Fruit fly (Drosophila melanogaster) whole organism, embryonic: ENCODE results near the gene Sfp79B.
A peak's percentile ranks its signal among the peaks of the same experiment; 100 is the strongest.

ENCODE experiments used
- ATbp ChIP-seq: fragments of 200-800 bp; sonication (Bioruptor generic); optimal IDR thresholded peaks from 2 replicates; lab custom pipeline; 2017; ENCODE audit warnings: missing biosample characterization, mild to moderate bottlenecking, missing genetic modification characterization, missing genetic modification reagents
- Asciz ChIP-seq: fragments of 200-800 bp; sonication (Bioruptor generic); optimal IDR thresholded peaks from 2 replicates; lab custom pipeline; 2017; ENCODE audit warnings: missing biosample characterization, mild to moderate bottlenecking, missing genetic modification characterization, missing genetic modification reagents
- CG10267 ChIP-seq: fragments of 200-800 bp; sonication (Bioruptor generic); optimal IDR thresholded peaks from 2 replicates; lab custom pipeline; 2018; ENCODE audit warnings: missing biosample characterization, mild to moderate bottlenecking, missing genetic modification characterization, moderate library complexity
- CG10959 ChIP-seq: fragments of 200-800 bp; sonication (Bioruptor generic); IDR thresholded peaks from 2 replicates; pipeline ENCODE4 v1.3.6; 2022; ENCODE audit warnings: missing biosample characterization, missing genetic modification characterization
- CG11560 ChIP-seq: fragments of 200-800 bp; sonication (Bioruptor generic); IDR thresholded peaks from 3 replicates; pipeline ENCODE4 v1.3.6; 2022; ENCODE audit warnings: missing biosample characterization, missing genetic modification characterization
- CG13287 ChIP-seq: fragments of 200-800 bp; sonication (Bioruptor generic); IDR thresholded peaks from 2 replicates; pipeline ENCODE4 v1.3.6; 2022; ENCODE audit warnings: missing biosample characterization, missing genetic modification characterization; ENCODE audit not compliant: partially characterized antibody
- CG15601 ChIP-seq: fragments of 200-800 bp; sonication (Bioruptor generic); optimal IDR thresholded peaks from 3 replicates; lab custom pipeline; 2019; ENCODE audit warnings: missing biosample characterization, mild to moderate bottlenecking, missing genetic modification characterization, moderate library complexity
- CG17612 ChIP-seq: fragments of 200-800 bp; sonication (Bioruptor generic); IDR thresholded peaks from 2 replicates; pipeline ENCODE4 v1.3.6; 2022; ENCODE audit warnings: missing biosample characterization, missing genetic modification characterization
- CG18619 ChIP-seq: fragments of 200-800 bp; sonication (Bioruptor generic); optimal IDR thresholded peaks from 3 replicates; lab custom pipeline; 2017; ENCODE audit warnings: missing biosample characterization, mild to moderate bottlenecking, missing genetic modification characterization
- CG2116 ChIP-seq: fragments of 200-800 bp; sonication (Bioruptor generic); optimal IDR thresholded peaks from 3 replicates; lab custom pipeline; 2018; ENCODE audit warnings: missing biosample characterization, mild to moderate bottlenecking, missing genetic modification characterization
- CG2678 ChIP-seq: fragments of 200-800 bp; sonication (Bioruptor generic); optimal IDR thresholded peaks from 3 replicates; lab custom pipeline; 2019; ENCODE audit warnings: missing biosample characterization, mild to moderate bottlenecking, missing genetic modification characterization, moderate library complexity
- CG32772 ChIP-seq: fragments of 200-800 bp; sonication (Bioruptor generic); IDR thresholded peaks from 2 replicates; pipeline ENCODE4 v1.3.6; 2022; ENCODE audit warnings: missing biosample characterization, missing genetic modification characterization
- CG3407 ChIP-seq: fragments of 200-800 bp; sonication (Bioruptor generic); optimal IDR thresholded peaks from 2 replicates; lab custom pipeline; 2018; ENCODE audit warnings: missing biosample characterization, mild to moderate bottlenecking, missing genetic modification characterization
- CG34224 ChIP-seq: fragments of 200-800 bp; sonication (Bioruptor generic); IDR thresholded peaks from 3 replicates; pipeline ENCODE4 v1.3.6; 2022; ENCODE audit warnings: missing biosample characterization, missing genetic modification characterization; ENCODE audit not compliant: partially characterized antibody
- CG3838 ChIP-seq: fragments of 200-800 bp; sonication (Bioruptor generic); optimal IDR thresholded peaks from 3 replicates; lab custom pipeline; 2016; ENCODE audit warnings: missing biosample characterization, missing genetic modification characterization
- CG4617 ChIP-seq: fragments of 200-800 bp; sonication (Bioruptor generic); optimal IDR thresholded peaks from 3 replicates; lab custom pipeline; 2016; ENCODE audit warnings: missing biosample characterization, missing genetic modification characterization, borderline replicate concordance
- CG7839 ChIP-seq: fragments of 200-800 bp; sonication (Bioruptor generic); optimal IDR thresholded peaks from 3 replicates; lab custom pipeline; 2018; ENCODE audit warnings: missing biosample characterization, mild to moderate bottlenecking, missing genetic modification characterization, moderate library complexity
- CG8089 ChIP-seq: fragments of 200-800 bp; sonication (Bioruptor generic); optimal IDR thresholded peaks from 3 replicates; lab custom pipeline; 2016; ENCODE audit warnings: missing biosample characterization, missing genetic modification characterization
- CG8290 ChIP-seq, 3 experiments: fragments of 200-800 bp; sonication (Bioruptor generic); optimal IDR thresholded peaks; 2 replicates each; lab custom pipeline; 2016 to 2019; ENCODE audit warnings: missing biosample characterization in 3 of 3, missing genetic modification characterization in 3 of 3, mild to moderate bottlenecking in 2 of 3, moderate library complexity in 1 of 3
- CG9797 ChIP-seq: fragments of 200-800 bp; sonication (Bioruptor generic); optimal IDR thresholded peaks from 3 replicates; lab custom pipeline; 2018; ENCODE audit warnings: missing biosample characterization, mild to moderate bottlenecking, missing genetic modification characterization
- CoRest ChIP-seq: fragments of 200-800 bp; sonication (Bioruptor generic); optimal IDR thresholded peaks from 3 replicates; lab custom pipeline; 2018; ENCODE audit warnings: missing biosample characterization, mild to moderate bottlenecking, missing genetic modification characterization, moderate library complexity
- H15 ChIP-seq: fragments of 200-800 bp; sonication (Bioruptor generic); IDR thresholded peaks from 3 replicates; pipeline ENCODE4 v1.3.6; 2022; ENCODE audit warnings: missing biosample characterization, missing genetic modification characterization
- HHEX ChIP-seq: fragments of 200-800 bp; sonication (Bioruptor generic); optimal IDR thresholded peaks from 3 replicates; lab custom pipeline; 2017; ENCODE audit warnings: missing biosample characterization, mild to moderate bottlenecking, missing genetic modification characterization, missing genetic modification reagents
- Max ChIP-seq: fragments of 200-800 bp; sonication (Bioruptor generic); optimal IDR thresholded peaks from 2 replicates; lab custom pipeline; 2016; ENCODE audit warnings: missing biosample characterization, mild to moderate bottlenecking, missing genetic modification characterization
- Med ChIP-seq: fragments of 200-800 bp; sonication (Bioruptor generic); peaks from one replicate; lab custom pipeline; 2016; ENCODE audit warnings: missing biosample characterization, missing genetic modification characterization, mild to moderate bottlenecking, inconsistent platforms, moderate library complexity
- Meics ChIP-seq: fragments of 200-800 bp; sonication (Bioruptor generic); optimal IDR thresholded peaks from 2 replicates; lab custom pipeline; 2017; ENCODE audit warnings: missing biosample characterization, mild to moderate bottlenecking, missing genetic modification characterization
- Side ChIP-seq: fragments of 200-800 bp; sonication (Bioruptor generic); optimal IDR thresholded peaks from 2 replicates; lab custom pipeline; 2016; ENCODE audit warnings: missing biosample characterization, missing genetic modification characterization
- Sry-β ChIP-seq: fragments of 200-800 bp; sonication (Bioruptor generic); optimal IDR thresholded peaks from 2 replicates; lab custom pipeline; 2018; ENCODE audit warnings: missing biosample characterization, mild to moderate bottlenecking, missing genetic modification characterization, moderate library complexity
- Sry-δ ChIP-seq: fragments of 200-800 bp; sonication (Bioruptor generic); optimal IDR thresholded peaks from 2 replicates; lab custom pipeline; 2016; ENCODE audit warnings: missing biosample characterization, missing genetic modification characterization
- Stat92E ChIP-seq, 3 experiments: fragments of >200 bp in 2 of 3; fragments of 200-800 bp in 1 of 3; sonication (Bioruptor generic) in 1 of 3; optimal IDR thresholded peaks; 2 replicates each; lab custom pipeline; 2017 to 2019; ENCODE audit warnings: missing biosample characterization in 3 of 3, missing genetic modification characterization in 3 of 3, mild to moderate bottlenecking in 1 of 3, moderate library complexity in 1 of 3
- Trl ChIP-seq, 3 experiments: fragments of >200 bp in 2 of 3; fragments of 200-800 bp in 1 of 3; sonication (Bioruptor generic) in 1 of 3; optimal IDR thresholded peaks; 2 replicates in 1 of 3; 3 replicates in 2 of 3; lab custom pipeline; 2016 to 2017; ENCODE audit warnings: missing biosample characterization in 1 of 3, missing genetic modification characterization in 1 of 3
- Xrp1 ChIP-seq: fragments of 200-800 bp; sonication (Bioruptor generic); IDR thresholded peaks from 2 replicates; pipeline ENCODE4 v1.3.6; 2022; ENCODE audit warnings: missing biosample characterization, missing genetic modification characterization
- aop ChIP-seq: fragments of 200-800 bp; sonication (Bioruptor generic); IDR thresholded peaks from 2 replicates; pipeline ENCODE4 v1.3.6; 2022; ENCODE audit warnings: missing biosample characterization, missing genetic modification characterization
- bab2 ChIP-seq: fragments of 200-800 bp; sonication (Bioruptor generic); optimal IDR thresholded peaks from 2 replicates; lab custom pipeline; 2016; ENCODE audit warnings: missing biosample characterization, missing genetic modification characterization
- crc ChIP-seq: fragments of 200-800 bp; sonication (Bioruptor generic); optimal IDR thresholded peaks from 2 replicates; lab custom pipeline; 2016; ENCODE audit warnings: missing biosample characterization, missing genetic modification characterization
- dimm ChIP-seq: fragments of 200-800 bp; sonication (Bioruptor generic); IDR thresholded peaks from 2 replicates; pipeline ENCODE4 v1.3.6; 2022; ENCODE audit warnings: missing biosample characterization, missing genetic modification characterization
- ftz-f1 ChIP-seq: fragments of 200-800 bp; sonication (Bioruptor generic); optimal IDR thresholded peaks from 2 replicates; lab custom pipeline; 2016; ENCODE audit warnings: missing biosample characterization, missing genetic modification characterization
- hb ChIP-seq: fragments of 200-800 bp; sonication (Bioruptor generic); IDR thresholded peaks from 3 replicates; pipeline ENCODE4 v1.3.6; 2022; ENCODE audit warnings: missing biosample characterization, missing genetic modification characterization; ENCODE audit not compliant: partially characterized antibody
- hbn ChIP-seq: fragments of 200-800 bp; sonication (Bioruptor generic); IDR thresholded peaks from 2 replicates; pipeline ENCODE4 v1.3.6; 2022; ENCODE audit warnings: missing biosample characterization, missing genetic modification characterization; ENCODE audit not compliant: partially characterized antibody
- hkb ChIP-seq, 2 experiments: fragments of 200-800 bp in 1 of 2; fragments of >200 bp in 1 of 2; sonication (Bioruptor generic) in 1 of 2; IDR thresholded peaks in 1 of 2; optimal IDR thresholded peaks in 1 of 2; 2 replicates each; pipeline versions ENCODE4 v1.3.6 to Lab custom; 2017 to 2022; ENCODE audit warnings: missing biosample characterization in 1 of 2, missing genetic modification characterization in 1 of 2
- pros ChIP-seq: fragments of 200-800 bp; sonication (Bioruptor generic); optimal IDR thresholded peaks from 3 replicates; lab custom pipeline; 2019; ENCODE audit warnings: missing biosample characterization, mild to moderate bottlenecking, missing genetic modification characterization, moderate library complexity
- ranshi ChIP-seq: fragments of 200-800 bp; sonication (Bioruptor generic); IDR thresholded peaks from 2 replicates; pipeline ENCODE4 v1.3.6; 2022; ENCODE audit warnings: missing biosample characterization, missing genetic modification characterization
- salm ChIP-seq: fragments of 200-800 bp; sonication (Bioruptor generic); optimal IDR thresholded peaks from 2 replicates; lab custom pipeline; 2018; ENCODE audit warnings: missing biosample characterization, mild to moderate bottlenecking, missing genetic modification characterization
- sens ChIP-seq: fragments of 200-800 bp; sonication (Bioruptor generic); peaks from one replicate; lab custom pipeline; 2016; ENCODE audit warnings: missing biosample characterization, missing genetic modification characterization
- tap ChIP-seq: fragments of 200-800 bp; optimal IDR thresholded peaks from 3 replicates; lab custom pipeline; 2019; ENCODE audit warnings: missing biosample characterization, mild to moderate bottlenecking, missing genetic modification characterization, moderate library complexity
- tgo ChIP-seq: fragments of 200-800 bp; sonication (Bioruptor generic); IDR thresholded peaks from 3 replicates; pipeline ENCODE4 v1.3.6; 2022; ENCODE audit warnings: missing biosample characterization, missing genetic modification characterization

The Sfp79B gene

DNA sequence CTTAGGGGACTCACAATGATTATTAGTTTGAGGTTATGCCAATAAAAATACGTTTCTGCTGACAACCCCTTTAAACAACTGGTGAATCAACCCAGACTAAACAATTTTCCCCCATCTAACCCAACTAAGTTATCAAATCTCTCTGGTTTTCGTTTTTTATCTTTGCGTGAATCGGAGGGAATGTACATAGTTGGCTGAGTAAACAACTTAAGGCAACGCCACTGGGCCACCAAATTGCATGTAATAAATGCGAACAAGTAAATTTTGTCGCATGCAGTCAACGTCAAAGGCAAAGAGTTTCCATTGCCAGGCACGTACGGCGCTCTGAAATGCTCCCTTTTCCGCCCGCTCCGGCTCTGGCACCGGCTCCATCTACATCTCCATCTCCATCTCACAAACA is 26.8 kb upstream of the Sfp79B start:
- TF ChIP-seq Med (GFP tag; lab: Kevin White, UChicago) (peak; percentile 44), CG18619 (GFP tag; lab: Kevin White, UChicago) (no peak), CG3407 (peak; percentile 6), CG2678 (tag; lab: Kevin White, UChicago) (peak; percentile 26), hkb (optimal IDR thresholded peaks at IDR 0.05; lab: Kevin White, UChicago) (no peak), hkb (GFP tag; IDR thresholded peaks at IDR 0.05; lab: Robert Waterston, UW) (no peak), CG17612 (GFP tag; lab: Robert Waterston, UW) (no peak), H15 (GFP tag; lab: Robert Waterston, UW) (no peak), ATbp (GFP tag; lab: Kevin White, UChicago) (peak; percentile 63), tap (tag; lab: Kevin White, UChicago) (no peak), HHEX (GFP tag; lab: Kevin White, UChicago) (peak; percentile 8), Sry-β (GFP tag; lab: Kevin White, UChicago) (no peak), CG2116 (GFP tag; lab: Kevin White, UChicago) (no peak), dimm (GFP tag; lab: Robert Waterston, UW) (no peak), CG32772 (GFP tag; lab: Robert Waterston, UW) (no peak), ranshi (no peak), CG9797 (GFP tag; lab: Kevin White, UChicago) (no peak), Asciz (peak; percentile 34)
- TF ChIP-seq, all 482 proteins: peak for 6

DNA sequence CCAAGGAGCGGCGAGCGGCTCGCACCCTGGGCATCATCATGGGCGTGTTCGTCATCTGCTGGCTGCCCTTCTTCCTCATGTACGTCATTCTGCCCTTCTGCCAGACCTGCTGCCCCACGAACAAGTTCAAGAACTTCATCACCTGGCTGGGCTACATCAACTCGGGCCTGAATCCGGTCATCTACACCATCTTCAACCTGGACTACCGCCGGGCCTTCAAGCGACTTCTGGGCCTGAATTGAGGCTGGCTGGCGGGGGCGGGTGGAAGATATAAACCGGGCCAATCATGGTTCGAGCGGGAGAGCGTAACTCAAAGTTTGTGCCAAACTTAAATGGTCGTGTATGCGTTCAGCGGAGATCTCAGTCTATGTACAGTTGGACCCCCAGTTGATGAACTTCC is 16.3 kb upstream of the Sfp79B start:
- TF ChIP-seq CG8089 (no peak), Med (GFP tag; lab: Kevin White, UChicago) (peak; percentile 67)

DNA sequence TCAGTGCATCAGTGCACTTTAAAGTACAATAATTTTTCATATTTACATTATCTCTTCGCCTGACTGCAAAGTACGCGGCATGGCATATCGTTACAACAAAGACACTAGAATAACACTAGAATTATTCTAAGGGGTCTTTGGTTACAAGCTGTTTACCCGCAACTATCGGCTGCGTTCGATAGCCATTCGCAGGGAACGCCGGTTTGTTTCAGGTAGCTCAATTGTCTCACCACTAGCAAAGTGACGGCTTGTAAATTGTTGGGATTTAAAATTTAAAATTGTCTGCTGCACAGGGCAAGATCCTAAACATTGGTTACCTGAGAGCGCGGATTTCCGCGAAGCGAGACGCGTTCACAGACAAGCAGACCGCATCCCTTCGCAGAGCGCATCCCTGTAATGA is 14.4 kb upstream of the Sfp79B start, which contains the start of gene CG14561:
Gene CG14561, plus strand, starts transcription at position 214 of the 400 bp plus-strand sequence.
- TF ChIP-seq Max (GFP tag; lab: Kevin White, UChicago) = peak; percentile 16
- peak; percentile 89 for TF ChIP-seq hbn (GFP tag; lab: Robert Waterston, UW)
- no peak for TF ChIP-seq CG15601 (tag; lab: Kevin White, UChicago)
- peak; percentile 61 for TF ChIP-seq CG4617
- TF ChIP-seq CG34224 (GFP tag; lab: Robert Waterston, UW) = peak; percentile 87
- TF ChIP-seq CG10959 (GFP tag; lab: Robert Waterston, UW) = no peak
- peak; percentile 81 for TF ChIP-seq Meics (GFP tag; lab: Kevin White, UChicago)
- peak; percentile 88 for TF ChIP-seq hb (GFP tag; lab: Robert Waterston, UW)
- peak; percentile 14; the same call in 1 of the 2 replicates for TF ChIP-seq Xrp1 (GFP tag; lab: Robert Waterston, UW)
- no peak for TF ChIP-seq salm (tag; lab: Kevin White, UChicago)
- TF ChIP-seq bab2 (GFP tag; lab: Kevin White, UChicago) = peak; percentile 22
- TF ChIP-seq aop (GFP tag; lab: Robert Waterston, UW) = no peak
- peak; percentile 91 for TF ChIP-seq sens (GFP tag; lab: Kevin White, UChicago)
- TF ChIP-seq Med (GFP tag; lab: Kevin White, UChicago) = peak; percentile 86
- no peak for TF ChIP-seq CG11560 (tag; lab: Robert Waterston, UW)
- peak; percentile 31 for TF ChIP-seq CoRest
- no peak for TF ChIP-seq Stat92E (GFP tag; optimal IDR thresholded peaks at IDR 0.05; lab: Kevin White, UChicago)
- no peak for TF ChIP-seq pros (GFP tag; lab: Kevin White, UChicago)
- TF ChIP-seq tgo (GFP tag; lab: Robert Waterston, UW) = no peak
- no peak for TF ChIP-seq CG7839 (tag; lab: Kevin White, UChicago)
- TF ChIP-seq CG10267 = peak; percentile 70
- TF ChIP-seq CG8290 (GFP tag; optimal IDR thresholded peaks at IDR 0.05; lab: Kevin White, UChicago) = peak; percentile 34
- TF ChIP-seq CG8290 (tag; optimal IDR thresholded peaks at IDR 0.05; lab: Kevin White, UChicago) = peak; percentile 3 to 76
- peak; percentile 15 for TF ChIP-seq Side (GFP tag; lab: Kevin White, UChicago)
- no peak for TF ChIP-seq ftz-f1 (GFP tag; lab: Kevin White, UChicago)
- no peak for TF ChIP-seq Trl (optimal IDR thresholded peaks at IDR 0.05; lab: Kevin White, UChicago)
- TF ChIP-seq Trl (GFP tag; optimal IDR thresholded peaks at IDR 0.05; lab: Kevin White, UChicago) = no peak
- peak; percentile 93 for TF ChIP-seq CG13287
- no peak for TF ChIP-seq CG17612 (GFP tag; lab: Robert Waterston, UW)
- TF ChIP-seq crc = no peak
- TF ChIP-seq Sry-δ = peak; percentile 97
- TF ChIP-seq CG3838 (GFP tag; lab: Kevin White, UChicago) = peak; percentile 10
